Worm (Caenorhabditis elegans): ENCODE measurements around the gene dim-1.

dim-1 gene

ce11 chrX:8057791-8058270 is at the start of gene dim-1:
Gene dim-1 (minus strand): TSS chrX:8058220.
- peak; percentile 89 for TF ChIP-seq aha-1 (tag)
- TF ChIP-seq fos-1 (tag; optimal IDR thresholded peaks at IDR 0.05): no peak

ce11 chrX:8103899-8104298 is 45.9 kb upstream of the dim-1 start, which contains the start of gene K07E3.2:
Gene K07E3.2 (plus strand): TSS chrX:8104298.
- TF ChIP-seq nhr-237 (tag; optimal IDR thresholded peaks at IDR 0.05) (no peak), ZK337.2 (GFP tag; IDR thresholded peaks at IDR 0.05) (no peak), daf-19 (GFP tag; conservative IDR thresholded peaks at IDR 0.05) (no peak), ctbp-1 (GFP tag; IDR thresholded peaks at IDR 0.05) (no peak), F10B5.3 (tag; optimal IDR thresholded peaks at IDR 0.05) (no peak), nhr-48 (tag; optimal IDR thresholded peaks at IDR 0.05) (no peak), ceh-82 (tag; optimal IDR thresholded peaks at IDR 0.05) (no peak), pha-4 (GFP tag; IDR thresholded peaks at IDR 0.05) (no peak), pha-4 (tag; optimal IDR thresholded peaks at IDR 0.05) (no peak), hlh-30 (tag; optimal IDR thresholded peaks at IDR 0.05; ENCODE audit: insufficient read depth) (no peak), R02D3.7 (tag; optimal IDR thresholded peaks at IDR 0.05) (no peak), ceh-20 (GFP tag; IDR thresholded peaks at IDR 0.05) (no peak), aha-1 (tag) (peak; percentile 50), dve-1 (tag; optimal IDR thresholded peaks at IDR 0.05; ENCODE audit: insufficient read depth) (peak; percentile 3), set-16 (GFP tag; IDR thresholded peaks at IDR 0.05) (no peak), snpc-1.2 (GFP tag; IDR thresholded peaks at IDR 0.05) (no peak), F49E8.2 (tag; optimal IDR thresholded peaks at IDR 0.05; ENCODE audit: borderline replicate concordance) (no peak), zip-2 (tag; optimal IDR thresholded peaks at IDR 0.05) (no peak), nhr-111 (GFP tag; optimal IDR thresholded peaks at IDR 0.05) (no peak), lin-15B (tag; optimal IDR thresholded peaks at IDR 0.05) (no peak), mdt-29 (GFP tag; IDR thresholded peaks at IDR 0.05) (no peak), dmd-9 (GFP tag; IDR thresholded peaks at IDR 0.05) (no peak), sdz-12 (GFP tag; optimal IDR thresholded peaks at IDR 0.05) (no peak), madf-9 (GFP tag; conservative IDR thresholded peaks at IDR 0.05) (no peak), tra-1 (GFP tag; IDR thresholded peaks at IDR 0.05) (no peak), lsy-2 (tag; optimal IDR thresholded peaks at IDR 0.05) (no peak), ama-1 (optimal IDR thresholded peaks at IDR 0.05) (no peak), fos-1 (tag; optimal IDR thresholded peaks at IDR 0.05) (no peak), lin-13 (GFP tag; optimal IDR thresholded peaks at IDR 0.05) (no peak), dpl-1 (GFP tag; optimal IDR thresholded peaks at IDR 0.05) (no peak), dmd-8 (GFP tag; IDR thresholded peaks at IDR 0.05) (no peak), tag-97 (GFP tag; IDR thresholded peaks at IDR 0.05) (no peak), spr-1 (tag; optimal IDR thresholded peaks at IDR 0.05) (no peak), dmd-6 (GFP tag; IDR thresholded peaks at IDR 0.05) (no peak), duxl-1 (tag; optimal IDR thresholded peaks at IDR 0.05; ENCODE audit: poor library complexity) (peak; percentile 37), jun-1 (tag; optimal IDR thresholded peaks at IDR 0.05) (no peak), T26A8.4 (GFP tag; IDR thresholded peaks at IDR 0.05) (no peak), Y105C5A.15 (GFP tag; IDR thresholded peaks at IDR 0.05) (no peak), D1046.2 (GFP tag; IDR thresholded peaks at IDR 0.05) (no peak), lim-7 (GFP tag; IDR thresholded peaks at IDR 0.05) (no peak), zip-11 (GFP tag; IDR thresholded peaks at IDR 0.05) (no peak), php-3 (GFP tag; IDR thresholded peaks at IDR 0.05) (no peak), mxl-2 (GFP tag; conservative IDR thresholded peaks at IDR 0.05) (no peak), rbr-2 (tag; optimal IDR thresholded peaks at IDR 0.05) (peak; percentile 29), skn-1 (tag; optimal IDR thresholded peaks at IDR 0.05) (no peak), lir-3 (tag; optimal IDR thresholded peaks at IDR 0.05) (no peak), ztf-7 (tag; optimal IDR thresholded peaks at IDR 0.05) (peak; percentile 1), T20F7.1 (GFP tag; optimal IDR thresholded peaks at IDR 0.05) (no peak), madf-5 (GFP tag; IDR thresholded peaks at IDR 0.05) (no peak), vab-7 (GFP tag; IDR thresholded peaks at IDR 0.05) (no peak), daf-8 (GFP tag; IDR thresholded peaks at IDR 0.05) (no peak)

Data from whole organism, L4 larva.